Fruit fly (Drosophila melanogaster) whole organism, embryonic: ENCODE measurements around the gene Nlg2.
A peak's percentile ranks its signal among the peaks of the same experiment; 100 is the strongest.

Source experiments
- Atf-2 ChIP-seq: fragments of 200-800 bp; sonication (Bioruptor generic); optimal IDR thresholded peaks from 2 replicates; lab custom pipeline; 2016; ENCODE audit warnings: missing biosample characterization, missing genetic modification characterization
- Bdp1 ChIP-seq: fragments of 200-800 bp; sonication (Bioruptor generic); optimal IDR thresholded peaks from 3 replicates; lab custom pipeline; 2016; ENCODE audit warnings: missing biosample characterization, missing genetic modification characterization
- Blimp-1 ChIP-seq: fragments of 200-800 bp; sonication (Bioruptor generic); optimal IDR thresholded peaks from 3 replicates; lab custom pipeline; 2018; ENCODE audit warnings: missing biosample characterization, missing genetic modification characterization, mild to moderate bottlenecking, moderate library complexity, missing genetic modification reagents
- C15 ChIP-seq: fragments of 200-800 bp; sonication (Bioruptor generic); IDR thresholded peaks from 3 replicates; pipeline ENCODE4 v1.3.6; 2022; ENCODE audit warnings: missing biosample characterization, missing genetic modification characterization
- CG11085 ChIP-seq: fragments of 200-800 bp; sonication (Bioruptor generic); IDR thresholded peaks from 2 replicates; pipeline ENCODE4 v1.3.6; 2022; ENCODE audit warnings: missing biosample characterization, missing genetic modification characterization
- CG11696 ChIP-seq: fragments of 200-800 bp; sonication (Bioruptor generic); IDR thresholded peaks from 2 replicates; pipeline ENCODE4 v1.3.6; 2022; ENCODE audit warnings: missing biosample characterization, missing genetic modification characterization
- CG13287 ChIP-seq: fragments of 200-800 bp; sonication (Bioruptor generic); IDR thresholded peaks from 2 replicates; pipeline ENCODE4 v1.3.6; 2022; ENCODE audit warnings: missing biosample characterization, missing genetic modification characterization; ENCODE audit not compliant: partially characterized antibody
- CG13624 ChIP-seq: fragments of 200-800 bp; sonication (Bioruptor generic); optimal IDR thresholded peaks from 2 replicates; lab custom pipeline; 2016; ENCODE audit warnings: missing biosample characterization, missing genetic modification characterization
- CG15514 ChIP-seq: fragments of 200-800 bp; sonication (Bioruptor generic); optimal IDR thresholded peaks from 3 replicates; lab custom pipeline; 2017; ENCODE audit warnings: missing biosample characterization, missing genetic modification characterization, mild to moderate bottlenecking, moderate library complexity, missing genetic modification reagents
- CG16815 ChIP-seq: fragments of 200-800 bp; sonication (Bioruptor generic); optimal IDR thresholded peaks from 3 replicates; lab custom pipeline; 2017; ENCODE audit warnings: missing biosample characterization, mild to moderate bottlenecking, missing genetic modification characterization
- CG17328 ChIP-seq: fragments of 200-800 bp; sonication (Bioruptor generic); IDR thresholded peaks from 2 replicates; pipeline ENCODE4 v1.3.6; 2022; ENCODE audit warnings: missing biosample characterization, missing genetic modification characterization
- CG17385 ChIP-seq: fragments of 200-800 bp; sonication (Bioruptor generic); optimal IDR thresholded peaks from 3 replicates; lab custom pipeline; 2018; ENCODE audit warnings: missing biosample characterization, mild to moderate bottlenecking, missing genetic modification characterization
- CG17802 ChIP-seq: fragments of 200-800 bp; sonication (Bioruptor generic); optimal IDR thresholded peaks from 2 replicates; lab custom pipeline; 2018; ENCODE audit warnings: missing biosample characterization, mild to moderate bottlenecking, missing genetic modification characterization, moderate library complexity
- CG4282 ChIP-seq: fragments of 200-800 bp; sonication (Bioruptor generic); optimal IDR thresholded peaks from 2 replicates; lab custom pipeline; 2016; ENCODE audit warnings: missing biosample characterization, missing genetic modification characterization
- CG43689 ChIP-seq: fragments of 200-800 bp; sonication (Bioruptor generic); IDR thresholded peaks from 2 replicates; pipeline ENCODE4 v1.3.6; 2022; ENCODE audit warnings: missing biosample characterization, missing genetic modification characterization
- CG4617 ChIP-seq: fragments of 200-800 bp; sonication (Bioruptor generic); optimal IDR thresholded peaks from 3 replicates; lab custom pipeline; 2016; ENCODE audit warnings: missing biosample characterization, missing genetic modification characterization, borderline replicate concordance
- CG5245 ChIP-seq: fragments of 200-800 bp; sonication (Bioruptor generic); optimal IDR thresholded peaks from 3 replicates; lab custom pipeline; 2016; ENCODE audit warnings: missing biosample characterization, missing genetic modification characterization
- CG7556 ChIP-seq: fragments of 200-800 bp; sonication (Bioruptor generic); optimal IDR thresholded peaks from 2 replicates; lab custom pipeline; 2017; ENCODE audit warnings: missing biosample characterization, mild to moderate bottlenecking, missing genetic modification characterization
- CG7786 ChIP-seq: fragments of 200-800 bp; sonication (Bioruptor generic); optimal IDR thresholded peaks from 2 replicates; lab custom pipeline; 2016; ENCODE audit warnings: missing biosample characterization, missing genetic modification characterization
- CG8924 ChIP-seq: fragments of 200-800 bp; optimal IDR thresholded peaks from 3 replicates; lab custom pipeline; 2019; ENCODE audit warnings: missing biosample characterization, mild to moderate bottlenecking, missing genetic modification characterization, moderate library complexity
- CG9215 ChIP-seq: fragments of 200-800 bp; sonication (Bioruptor generic); IDR thresholded peaks from 2 replicates; pipeline ENCODE4 v1.3.6; 2022; ENCODE audit warnings: missing biosample characterization, missing genetic modification characterization
- CG9437 ChIP-seq: fragments of 200-800 bp; sonication (Bioruptor generic); optimal IDR thresholded peaks from 2 replicates; lab custom pipeline; 2018; ENCODE audit warnings: missing biosample characterization, mild to moderate bottlenecking, missing genetic modification characterization
- CkIIα-i1 ChIP-seq: fragments of 200-800 bp; sonication (Bioruptor generic); IDR thresholded peaks from 2 replicates; pipeline ENCODE4 v1.3.6; 2022; ENCODE audit warnings: missing biosample characterization, missing genetic modification characterization
- Dek ChIP-seq: fragments of 200-800 bp; sonication (Bioruptor generic); optimal IDR thresholded peaks from 3 replicates; lab custom pipeline; 2019; ENCODE audit warnings: missing biosample characterization, mild to moderate bottlenecking, missing genetic modification characterization, moderate library complexity
- E2f2 ChIP-seq: fragments of 200-800 bp; sonication (Bioruptor generic); IDR thresholded peaks from 2 replicates; pipeline ENCODE4 v1.3.6; 2022; ENCODE audit warnings: missing biosample characterization, missing genetic modification characterization
- Hmr ChIP-seq: fragments of 200-800 bp; sonication (Bioruptor generic); optimal IDR thresholded peaks from 3 replicates; lab custom pipeline; 2017; ENCODE audit warnings: mild to moderate bottlenecking, missing biosample characterization, missing genetic modification reagents, missing genetic modification characterization
- Nf-YB ChIP-seq: fragments of 200-800 bp; sonication (Bioruptor generic); optimal IDR thresholded peaks from 3 replicates; lab custom pipeline; 2019; ENCODE audit warnings: missing biosample characterization, mild to moderate bottlenecking, missing genetic modification characterization, moderate library complexity
- Ravus ChIP-seq: fragments of 200-800 bp; sonication (Bioruptor generic); IDR thresholded peaks from 2 replicates; pipeline ENCODE4 v1.3.6; 2022; ENCODE audit warnings: missing biosample characterization, missing genetic modification characterization
- YL-1 ChIP-seq: fragments of 200-800 bp; sonication (Bioruptor generic); optimal IDR thresholded peaks from 3 replicates; lab custom pipeline; 2017; ENCODE audit warnings: missing biosample characterization, mild to moderate bottlenecking, missing genetic modification characterization
- bbx ChIP-seq: fragments of 200-800 bp; sonication (Bioruptor generic); IDR thresholded peaks from 2 replicates; pipeline ENCODE4 v1.3.6; 2022; ENCODE audit warnings: missing biosample characterization, missing genetic modification characterization; ENCODE audit not compliant: partially characterized antibody
- bcd ChIP-seq: fragments of 200-800 bp; sonication (Bioruptor generic); optimal IDR thresholded peaks from 2 replicates; lab custom pipeline; 2017; ENCODE audit warnings: missing biosample characterization, mild to moderate bottlenecking, missing genetic modification characterization
- corto ChIP-seq: fragments of 200-800 bp; sonication (Bioruptor generic); optimal IDR thresholded peaks from 2 replicates; lab custom pipeline; 2016; ENCODE audit warnings: missing biosample characterization, mild to moderate bottlenecking, missing genetic modification characterization, moderate library complexity
- croc ChIP-seq: fragments of 200-800 bp; sonication (Bioruptor generic); conservative IDR thresholded peaks from 3 replicates; pipeline ENCODE4 v1.3.6; 2022; ENCODE audit warnings: missing biosample characterization, missing genetic modification characterization
- crp ChIP-seq, 2 experiments: fragments of 200-800 bp; sonication (Bioruptor generic); optimal IDR thresholded peaks; 2 replicates in 1 of 2; 3 replicates in 1 of 2; lab custom pipeline; 2017; ENCODE audit warnings: missing biosample characterization in 2 of 2, missing genetic modification characterization in 2 of 2, mild to moderate bottlenecking in 1 of 2, moderate library complexity in 1 of 2
- dysf ChIP-seq: fragments of 200-800 bp; sonication (Bioruptor generic); IDR thresholded peaks from 3 replicates; pipeline ENCODE4 v1.3.6; 2022; ENCODE audit warnings: missing biosample characterization, missing genetic modification characterization
- eve ChIP-seq, 2 experiments: fragments of >200 bp; optimal IDR thresholded peaks; 2 replicates each; lab custom pipeline; 2017; ENCODE audit warnings: missing biosample characterization in 2 of 2, missing genetic modification characterization in 2 of 2
- gem ChIP-seq: fragments of 200-800 bp; sonication (Bioruptor generic); optimal IDR thresholded peaks from 2 replicates; lab custom pipeline; 2019; ENCODE audit warnings: missing biosample characterization, mild to moderate bottlenecking, missing genetic modification characterization, moderate library complexity
- gfzf ChIP-seq: fragments of 200-800 bp; sonication (Bioruptor generic); optimal IDR thresholded peaks from 2 replicates; lab custom pipeline; 2016; ENCODE audit warnings: missing biosample characterization, mild to moderate bottlenecking, missing genetic modification characterization, moderate library complexity
- ind ChIP-seq: fragments of 200-800 bp; sonication (Bioruptor generic); optimal IDR thresholded peaks from 3 replicates; lab custom pipeline; 2016; ENCODE audit warnings: missing biosample characterization, missing genetic modification characterization
- inv ChIP-seq: fragments of 200-800 bp; sonication (Bioruptor generic); IDR thresholded peaks from 2 replicates; pipeline ENCODE4 v1.3.6; 2022; ENCODE audit warnings: missing biosample characterization, missing genetic modification characterization; ENCODE audit not compliant: partially characterized antibody
- kah ChIP-seq: fragments of 200-800 bp; sonication (Bioruptor generic); optimal IDR thresholded peaks from 2 replicates; lab custom pipeline; 2018; ENCODE audit warnings: missing biosample characterization, mild to moderate bottlenecking, missing genetic modification characterization
- lola ChIP-seq, 3 experiments: fragments of >200 bp in 2 of 3; fragments of 200-800 bp in 1 of 3; sonication (Bioruptor generic) in 1 of 3; optimal IDR thresholded peaks; 2 replicates each; lab custom pipeline; 2017 to 2019; ENCODE audit warnings: missing biosample characterization in 3 of 3, missing genetic modification characterization in 3 of 3, mild to moderate bottlenecking in 1 of 3, moderate library complexity in 1 of 3
- org-1 ChIP-seq: fragments of 200-800 bp; sonication (Bioruptor generic); optimal IDR thresholded peaks from 2 replicates; lab custom pipeline; 2017; ENCODE audit warnings: missing biosample characterization, missing genetic modification characterization
- peb ChIP-seq: fragments of 200-800 bp; sonication (Bioruptor generic); IDR thresholded peaks from 2 replicates; pipeline ENCODE4 v1.3.6; 2022; ENCODE audit warnings: missing biosample characterization, missing genetic modification characterization
- row ChIP-seq: fragments of 200-800 bp; sonication (Bioruptor generic); IDR thresholded peaks from 3 replicates; pipeline ENCODE4 v1.3.6; 2022; ENCODE audit warnings: missing biosample characterization, missing genetic modification characterization
- sob ChIP-seq: fragments of 200-800 bp; sonication (Bioruptor generic); IDR thresholded peaks from 2 replicates; pipeline ENCODE4 v1.3.6; 2022; ENCODE audit warnings: missing biosample characterization, missing genetic modification characterization
- sr ChIP-seq: fragments of 200-800 bp; sonication (Bioruptor generic); IDR thresholded peaks from 3 replicates; pipeline ENCODE4 v1.3.6; 2022; ENCODE audit warnings: missing biosample characterization, missing genetic modification characterization
- unc-4 ChIP-seq: fragments of 200-800 bp; sonication (Bioruptor generic); IDR thresholded peaks from 2 replicates; pipeline ENCODE4 v1.3.6; 2022; ENCODE audit warnings: missing biosample characterization, missing genetic modification characterization; ENCODE audit not compliant: partially characterized antibody
- vfl ChIP-seq: fragments of 200-800 bp; sonication (Bioruptor generic); optimal IDR thresholded peaks from 2 replicates; lab custom pipeline; 2016; ENCODE audit warnings: missing biosample characterization, missing genetic modification characterization

Nlg2 gene

dm6 chr2L:6918517-6919202 is 44.0 kb downstream of the Nlg2 start, which contains the start of gene nop5 (continued):
- no peak for TF ChIP-seq inv
- peak in 1 of 2 experiments; percentile 0 for TF ChIP-seq crp (GFP tag; optimal IDR thresholded peaks at IDR 0.05; lab: Kevin White, UChicago)
- peak in 1 of 3 experiments; percentile 75 for TF ChIP-seq lola (GFP tag; optimal IDR thresholded peaks at IDR 0.05; lab: Kevin White, UChicago)
- no peak for TF ChIP-seq gfzf (GFP tag; lab: Kevin White, UChicago)
- no peak for TF ChIP-seq unc-4 (GFP tag; lab: Robert Waterston, UW)
- TF ChIP-seq Blimp-1 (GFP tag; lab: Kevin White, UChicago), result no peak
- peak; percentile 74 for TF ChIP-seq CG17385
- no peak for TF ChIP-seq eve (GFP tag; optimal IDR thresholded peaks at IDR 0.05; lab: Kevin White, UChicago)
- peak; percentile 64 for TF ChIP-seq bbx (GFP tag; lab: Robert Waterston, UW)
- TF ChIP-seq CG7556 (GFP tag; lab: Kevin White, UChicago), result peak; percentile 84
- TF ChIP-seq C15 (GFP tag; lab: Robert Waterston, UW), result no peak
- TF ChIP-seq CG13287, result peak; percentile 30; the same call in 1 of the 2 replicates
- peak; percentile 33 for TF ChIP-seq kah
- no peak for TF ChIP-seq CG11085 (GFP tag; lab: Robert Waterston, UW)
- peak; percentile 63 for TF ChIP-seq Nf-YB
- TF ChIP-seq org-1 (GFP tag; lab: Kevin White, UChicago), result peak; percentile 34
- 0 out of 2 replicates have a peak, but pooled peaks have one; percentile 4 for TF ChIP-seq CG17328 (GFP tag; lab: Robert Waterston, UW)
- peak; percentile 85 for TF ChIP-seq gem (tag; lab: Kevin White, UChicago)
- no peak for TF ChIP-seq sr (GFP tag; lab: Robert Waterston, UW)
- TF ChIP-seq CG9437 (GFP tag; lab: Kevin White, UChicago), result peak; percentile 81
- TF ChIP-seq croc (GFP tag; lab: Robert Waterston, UW), result peak; percentile 28; the same call in 2 of the 3 replicates
- TF ChIP-seq Dek (tag; lab: Kevin White, UChicago), result peak; percentile 71
- TF ChIP-seq corto (GFP tag; lab: Kevin White, UChicago), result no peak
- no peak for TF ChIP-seq CG43689 (GFP tag; lab: Robert Waterston, UW)
- no peak for TF ChIP-seq CkIIα-i1 (GFP tag; lab: Robert Waterston, UW)
- TF ChIP-seq CG7786 (GFP tag; lab: Kevin White, UChicago), result no peak
- no peak for TF ChIP-seq Ravus (GFP tag; lab: Robert Waterston, UW)
- peak; percentile 5 for TF ChIP-seq CG5245 (GFP tag; lab: Kevin White, UChicago)
- no peak for TF ChIP-seq vfl (GFP tag; lab: Kevin White, UChicago)
- peak; percentile 79 for TF ChIP-seq Hmr (GFP tag; lab: Kevin White, UChicago)
- TF ChIP-seq CG9215 (GFP tag; lab: Robert Waterston, UW), result peak; percentile 37; the same call in 1 of the 2 replicates
- TF ChIP-seq ind (GFP tag; lab: Kevin White, UChicago), result peak; percentile 53
- peak; percentile 40 for TF ChIP-seq CG16815 (GFP tag; lab: Kevin White, UChicago)
- peak; percentile 64; the same call in 2 of the 3 replicates for TF ChIP-seq dysf
- TF ChIP-seq CG11696, result no peak
- TF ChIP-seq CG4617 (GFP tag; lab: Kevin White, UChicago), result no peak
- TF ChIP-seq Atf-2, result no peak
- TF ChIP-seq row (GFP tag; lab: Robert Waterston, UW), result peak; percentile 95
- TF ChIP-seq CG15514 (GFP tag; lab: Kevin White, UChicago), result peak; percentile 27
- peak; percentile 93 for TF ChIP-seq YL-1 (GFP tag; lab: Kevin White, UChicago)
- no peak for TF ChIP-seq CG17802 (tag; lab: Kevin White, UChicago)
- TF ChIP-seq sob, result peak; percentile 21; the same call in 1 of the 2 replicates
- TF ChIP-seq E2f2 (GFP tag; lab: Robert Waterston, UW), result no peak
- peak; percentile 26 for TF ChIP-seq bcd (GFP tag; lab: Kevin White, UChicago)
- no peak for TF ChIP-seq CG13624 (GFP tag; lab: Kevin White, UChicago)
- TF ChIP-seq Bdp1 (GFP tag; lab: Kevin White, UChicago), result no peak
- peak; percentile 82 for TF ChIP-seq CG8924 (tag; lab: Kevin White, UChicago)
- TF ChIP-seq CG4282, result no peak
- TF ChIP-seq peb (GFP tag; lab: Robert Waterston, UW), result no peak
